Fruit fly (Drosophila melanogaster) whole organism, embryonic: ENCODE data around the gene CG6290.

Experiments used
- Atf6 ChIP-seq: fragments of 200-800 bp; sonication (Bioruptor generic); IDR thresholded peaks from 2 replicates; pipeline ENCODE4 v1.3.6; 2022; ENCODE audit warnings: missing biosample characterization, missing genetic modification characterization
- B-H2 ChIP-seq: fragments of 200-800 bp; sonication (Bioruptor generic); optimal IDR thresholded peaks from 2 replicates; lab custom pipeline; 2018; ENCODE audit warnings: missing biosample characterization, mild to moderate bottlenecking, missing genetic modification characterization
- CG1024 ChIP-seq: fragments of 200-800 bp; sonication (Bioruptor generic); IDR thresholded peaks from 2 replicates; pipeline ENCODE4 v1.3.6; 2022; ENCODE audit warnings: missing biosample characterization, missing genetic modification characterization
- CG11093 ChIP-seq: fragments of 200-800 bp; sonication (Bioruptor generic); IDR thresholded peaks from 3 replicates; pipeline ENCODE4 v1.3.6; 2022; ENCODE audit warnings: missing biosample characterization, missing genetic modification characterization
- CG14441 ChIP-seq: fragments of 200-800 bp; sonication (Bioruptor generic); IDR thresholded peaks from 2 replicates; pipeline ENCODE4 v1.3.6; 2022; ENCODE audit warnings: missing biosample characterization, missing genetic modification characterization
- CG15011 ChIP-seq: fragments of 200-800 bp; sonication (Bioruptor generic); optimal IDR thresholded peaks from 3 replicates; lab custom pipeline; 2018; ENCODE audit warnings: missing biosample characterization, mild to moderate bottlenecking, missing genetic modification characterization
- CG16863 ChIP-seq: fragments of 200-800 bp; sonication (Bioruptor generic); optimal IDR thresholded peaks from 3 replicates; lab custom pipeline; 2016; ENCODE audit warnings: missing biosample characterization, missing genetic modification characterization
- CG17328 ChIP-seq: fragments of 200-800 bp; sonication (Bioruptor generic); IDR thresholded peaks from 2 replicates; pipeline ENCODE4 v1.3.6; 2022; ENCODE audit warnings: missing biosample characterization, missing genetic modification characterization
- CG32767 ChIP-seq: fragments of 200-800 bp; sonication (Bioruptor generic); IDR thresholded peaks from 2 replicates; pipeline ENCODE4 v1.3.6; 2022; ENCODE audit warnings: missing biosample characterization, missing genetic modification characterization
- CG33213 ChIP-seq: fragments of 200-800 bp; sonication (Bioruptor generic); optimal IDR thresholded peaks from 3 replicates; lab custom pipeline; 2016; ENCODE audit warnings: missing biosample characterization, missing genetic modification characterization
- CG3847 ChIP-seq: fragments of 200-800 bp; sonication (Bioruptor generic); IDR thresholded peaks from 2 replicates; pipeline ENCODE4 v1.3.6; 2022; ENCODE audit warnings: missing biosample characterization, missing genetic modification characterization
- CG7786 ChIP-seq: fragments of 200-800 bp; sonication (Bioruptor generic); optimal IDR thresholded peaks from 2 replicates; lab custom pipeline; 2016; ENCODE audit warnings: missing biosample characterization, missing genetic modification characterization
- CG8944 ChIP-seq: fragments of 200-800 bp; sonication (Bioruptor generic); optimal IDR thresholded peaks from 3 replicates; lab custom pipeline; 2016; ENCODE audit warnings: missing biosample characterization, missing genetic modification characterization
- Camta ChIP-seq: fragments of 200-800 bp; sonication (Bioruptor generic); optimal IDR thresholded peaks from 2 replicates; lab custom pipeline; 2016; ENCODE audit warnings: missing biosample characterization, missing genetic modification characterization
- D19B ChIP-seq: fragments of 200-800 bp; sonication (Bioruptor generic); optimal IDR thresholded peaks from 2 replicates; lab custom pipeline; 2017; ENCODE audit warnings: missing biosample characterization, mild to moderate bottlenecking, missing genetic modification characterization
- Deaf1 ChIP-seq: fragments of 200-800 bp; optimal IDR thresholded peaks from 3 replicates; lab custom pipeline; 2019; ENCODE audit warnings: missing biosample characterization, mild to moderate bottlenecking, missing genetic modification characterization, moderate library complexity
- Dek ChIP-seq: fragments of 200-800 bp; sonication (Bioruptor generic); optimal IDR thresholded peaks from 3 replicates; lab custom pipeline; 2019; ENCODE audit warnings: missing biosample characterization, mild to moderate bottlenecking, missing genetic modification characterization, moderate library complexity
- Doc3 ChIP-seq: fragments of 200-800 bp; sonication (Bioruptor generic); IDR thresholded peaks from 3 replicates; pipeline ENCODE4 v1.3.6; 2022; ENCODE audit warnings: missing biosample characterization, missing genetic modification characterization; ENCODE audit not compliant: partially characterized antibody
- Drgx ChIP-seq: fragments of 200-800 bp; sonication (Bioruptor generic); IDR thresholded peaks from 2 replicates; pipeline ENCODE4 v1.3.6; 2022; ENCODE audit warnings: missing biosample characterization, missing genetic modification characterization
- H2.0 ChIP-seq: fragments of 200-800 bp; sonication (Bioruptor generic); IDR thresholded peaks from 2 replicates; pipeline ENCODE4 v1.3.6; 2022; ENCODE audit warnings: missing biosample characterization, missing genetic modification characterization
- HmgD ChIP-seq: fragments of 200-800 bp; sonication (Bioruptor generic); optimal IDR thresholded peaks from 3 replicates; lab custom pipeline; 2016; ENCODE audit warnings: missing biosample characterization, missing genetic modification characterization
- Hr78 ChIP-seq, 2 experiments: fragments of 200-800 bp in 1 of 2; fragments of >200 bp in 1 of 2; sonication (Bioruptor generic) in 1 of 2; optimal IDR thresholded peaks; 2 replicates each; lab custom pipeline; 2017 to 2019; ENCODE audit warnings: missing biosample characterization in 2 of 2, missing genetic modification characterization in 2 of 2, mild to moderate bottlenecking in 1 of 2, moderate library complexity in 1 of 2
- Lim3 ChIP-seq: fragments of 200-800 bp; sonication (Bioruptor generic); IDR thresholded peaks from 2 replicates; pipeline ENCODE4 v1.3.6; 2022; ENCODE audit warnings: missing biosample characterization, missing genetic modification characterization
- MBD-R2 ChIP-seq: fragments of 200-800 bp; sonication (Bioruptor generic); IDR thresholded peaks from 2 replicates; pipeline ENCODE4 v1.3.6; 2022; ENCODE audit warnings: missing biosample characterization, missing genetic modification characterization
- MESR4 ChIP-seq: fragments of 200-800 bp; sonication (Bioruptor generic); optimal IDR thresholded peaks from 2 replicates; lab custom pipeline; 2018; ENCODE audit warnings: missing biosample characterization, mild to moderate bottlenecking, missing genetic modification characterization, moderate library complexity
- NFAT ChIP-seq: fragments of 200-800 bp; sonication (Bioruptor generic); IDR thresholded peaks from 2 replicates; pipeline ENCODE4 v1.3.6; 2022; ENCODE audit warnings: missing biosample characterization, missing genetic modification characterization
- NK7.1 ChIP-seq: fragments of 200-800 bp; sonication (Bioruptor generic); optimal IDR thresholded peaks from 3 replicates; lab custom pipeline; 2016; ENCODE audit warnings: missing biosample characterization, missing genetic modification characterization
- Oli ChIP-seq: fragments of 200-800 bp; sonication (Bioruptor generic); optimal IDR thresholded peaks from 2 replicates; lab custom pipeline; 2018; ENCODE audit warnings: missing biosample characterization, mild to moderate bottlenecking, missing genetic modification characterization, moderate library complexity
- PHDP ChIP-seq: fragments of 200-800 bp; sonication (Bioruptor generic); optimal IDR thresholded peaks from 3 replicates; lab custom pipeline; 2018; ENCODE audit warnings: missing biosample characterization, mild to moderate bottlenecking, missing genetic modification characterization, moderate library complexity
- YL-1 ChIP-seq: fragments of 200-800 bp; sonication (Bioruptor generic); optimal IDR thresholded peaks from 3 replicates; lab custom pipeline; 2017; ENCODE audit warnings: missing biosample characterization, mild to moderate bottlenecking, missing genetic modification characterization
- aop ChIP-seq: fragments of 200-800 bp; sonication (Bioruptor generic); IDR thresholded peaks from 2 replicates; pipeline ENCODE4 v1.3.6; 2022; ENCODE audit warnings: missing biosample characterization, missing genetic modification characterization
- az2 ChIP-seq: fragments of 200-800 bp; sonication (Bioruptor generic); optimal IDR thresholded peaks from 3 replicates; lab custom pipeline; 2016; ENCODE audit warnings: missing biosample characterization, missing genetic modification characterization
- btn ChIP-seq: fragments of 200-800 bp; sonication (Bioruptor generic); optimal IDR thresholded peaks from 2 replicates; lab custom pipeline; 2016; ENCODE audit warnings: missing biosample characterization, missing genetic modification characterization
- cato ChIP-seq: fragments of 200-800 bp; sonication (Bioruptor generic); optimal IDR thresholded peaks from 2 replicates; lab custom pipeline; 2016; ENCODE audit warnings: missing biosample characterization, missing genetic modification characterization, borderline replicate concordance
- chinmo ChIP-seq: fragments of 200-800 bp; sonication (Bioruptor generic); IDR thresholded peaks from 4 replicates; pipeline ENCODE4 v1.3.6; 2022; ENCODE audit warnings: missing biosample characterization, missing genetic modification characterization; ENCODE audit not compliant: partially characterized antibody
- crol ChIP-seq: fragments of 200-800 bp; sonication (Bioruptor generic); IDR thresholded peaks from 2 replicates; pipeline ENCODE4 v1.3.6; 2022; ENCODE audit warnings: missing biosample characterization, missing genetic modification characterization
- dm ChIP-seq: fragments of 200-800 bp; sonication (Bioruptor generic); optimal IDR thresholded peaks from 3 replicates; lab custom pipeline; 2016; ENCODE audit warnings: missing biosample characterization, missing genetic modification characterization
- dpn ChIP-seq, 2 experiments: fragments of 200-800 bp; sonication (Bioruptor generic); optimal IDR thresholded peaks; 3 replicates each; lab custom pipeline; 2016; ENCODE audit warnings: missing biosample characterization in 2 of 2, missing genetic modification characterization in 2 of 2
- ewg ChIP-seq: fragments of 200-800 bp; sonication (Bioruptor generic); optimal IDR thresholded peaks from 3 replicates; lab custom pipeline; 2017; ENCODE audit warnings: mild to moderate bottlenecking, missing biosample characterization, missing genetic modification reagents, missing genetic modification characterization
- fru ChIP-seq: fragments of >200 bp; optimal IDR thresholded peaks from 2 replicates; lab custom pipeline; 2017
- ham ChIP-seq: fragments of 200-800 bp; sonication (Bioruptor generic); IDR thresholded peaks from 2 replicates; pipeline ENCODE4 v1.3.6; 2022; ENCODE audit warnings: missing biosample characterization, missing genetic modification characterization
- kni ChIP-seq: fragments of 200-800 bp; sonication (Bioruptor generic); optimal IDR thresholded peaks from 3 replicates; lab custom pipeline; 2017; ENCODE audit warnings: mild to moderate bottlenecking, missing biosample characterization, missing genetic modification reagents, missing genetic modification characterization
- mam ChIP-seq: fragments of 200-800 bp; sonication (Bioruptor generic); optimal IDR thresholded peaks from 3 replicates; lab custom pipeline; 2016; ENCODE audit warnings: missing biosample characterization, missing genetic modification characterization
- nom ChIP-seq: fragments of 200-800 bp; sonication (Bioruptor generic); optimal IDR thresholded peaks from 2 replicates; lab custom pipeline; 2017; ENCODE audit warnings: missing biosample characterization, missing genetic modification characterization, mild to moderate bottlenecking, moderate library complexity, missing genetic modification reagents
- pb ChIP-seq: fragments of 200-800 bp; sonication (Bioruptor generic); optimal IDR thresholded peaks from 3 replicates; lab custom pipeline; 2016; ENCODE audit warnings: missing biosample characterization, missing genetic modification characterization
- pfk ChIP-seq: fragments of 200-800 bp; sonication (Bioruptor generic); optimal IDR thresholded peaks from 2 replicates; lab custom pipeline; 2018; ENCODE audit warnings: missing biosample characterization, mild to moderate bottlenecking, missing genetic modification characterization, moderate library complexity
- pum ChIP-seq: fragments of 200-800 bp; sonication (Bioruptor generic); optimal IDR thresholded peaks from 2 replicates; lab custom pipeline; 2016; ENCODE audit warnings: missing biosample characterization, missing genetic modification characterization
- scrt ChIP-seq: fragments of 200-800 bp; sonication (Bioruptor generic); optimal IDR thresholded peaks from 2 replicates; lab custom pipeline; 2018; ENCODE audit warnings: missing biosample characterization, mild to moderate bottlenecking, missing genetic modification characterization, moderate library complexity
- sens ChIP-seq: fragments of 200-800 bp; sonication (Bioruptor generic); peaks from one replicate; lab custom pipeline; 2016; ENCODE audit warnings: missing biosample characterization, missing genetic modification characterization
- stwl ChIP-seq: fragments of 200-800 bp; sonication (Bioruptor generic); optimal IDR thresholded peaks from 3 replicates; lab custom pipeline; 2018; ENCODE audit warnings: missing biosample characterization, mild to moderate bottlenecking, missing genetic modification characterization, moderate library complexity
- unpg ChIP-seq: fragments of 200-800 bp; sonication (Bioruptor generic); optimal IDR thresholded peaks from 3 replicates; lab custom pipeline; 2018; ENCODE audit warnings: missing biosample characterization, mild to moderate bottlenecking, missing genetic modification characterization, moderate library complexity

CG6290 gene

dm6 chrX:18405567-18406059 is 31.7 kb upstream of the CG6290 start (continued):
- TF ChIP-seq MBD-R2 (GFP tag; lab: Robert Waterston, UW) (no peak), dpn (GFP tag; optimal IDR thresholded peaks at IDR 0.05; lab: Kevin White, UChicago) (peak; percentile 35 to 50), ham (GFP tag; lab: Robert Waterston, UW) (no peak), CG17328 (GFP tag; lab: Robert Waterston, UW) (peak; percentile 37; the same call in 1 of the 2 replicates), Oli (tag; lab: Kevin White, UChicago) (peak; percentile 85), Hr78 (GFP tag; optimal IDR thresholded peaks at IDR 0.05; lab: Kevin White, UChicago) (peak in 1 of 2 experiments; percentile 13), cato (GFP tag; lab: Kevin White, UChicago) (peak; percentile 33), btn (GFP tag; lab: Kevin White, UChicago) (no peak), stwl (no peak), D19B (GFP tag; lab: Kevin White, UChicago) (peak; percentile 25), CG33213 (no peak), pb (GFP tag; lab: Kevin White, UChicago) (no peak), YL-1 (GFP tag; lab: Kevin White, UChicago) (no peak), kni (GFP tag; lab: Kevin White, UChicago) (no peak), az2 (peak; percentile 73), PHDP (tag; lab: Kevin White, UChicago) (peak; percentile 85), Dek (tag; lab: Kevin White, UChicago) (peak; percentile 37), CG14441 (GFP tag; lab: Robert Waterston, UW) (peak; percentile 15; the same call in 1 of the 2 replicates), pum (peak; percentile 35), NFAT (peak; percentile 81), Lim3 (GFP tag; lab: Robert Waterston, UW) (no peak; the same call in 1 of the 2 replicates), scrt (GFP tag; lab: Kevin White, UChicago) (no peak), nom (GFP tag; lab: Kevin White, UChicago) (no peak), Drgx (GFP tag; lab: Robert Waterston, UW) (peak; percentile 48), fru (lab: Kevin White, UChicago) (no peak), Camta (GFP tag; lab: Kevin White, UChicago) (peak; percentile 47), NK7.1 (no peak), CG7786 (GFP tag; lab: Kevin White, UChicago) (peak; percentile 15), H2.0 (GFP tag; lab: Robert Waterston, UW) (peak; percentile 32), pfk (no peak), B-H2 (no peak), CG15011 (GFP tag; lab: Kevin White, UChicago) (peak; percentile 44), crol (GFP tag; lab: Robert Waterston, UW) (no peak), unpg (GFP tag; lab: Kevin White, UChicago) (peak; percentile 81), CG3847 (GFP tag; lab: Robert Waterston, UW) (peak; percentile 65), aop (GFP tag; lab: Robert Waterston, UW) (no peak), Doc3 (GFP tag; lab: Robert Waterston, UW) (no peak), CG8944 (GFP tag; lab: Kevin White, UChicago) (peak; percentile 28), CG1024 (GFP tag; lab: Robert Waterston, UW) (0 out of 2 replicates have a peak, but pooled peaks have one; percentile 11), chinmo (GFP tag; lab: Robert Waterston, UW) (no peak), mam (peak; percentile 54), Deaf1 (peak; percentile 14), CG11093 (peak; percentile 40; the same call in 1 of the 3 replicates), ewg (GFP tag; lab: Kevin White, UChicago) (peak; percentile 60), CG16863 (GFP tag; lab: Kevin White, UChicago) (peak; percentile 3), Atf6 (GFP tag; lab: Robert Waterston, UW) (peak; percentile 64), MESR4 (GFP tag; lab: Kevin White, UChicago) (no peak), HmgD (GFP tag; lab: Kevin White, UChicago) (no peak), sens (GFP tag; lab: Kevin White, UChicago) (peak; percentile 94), CG32767 (GFP tag; lab: Robert Waterston, UW) (peak; percentile 42; the same call in 1 of the 2 replicates), dm (GFP tag; lab: Kevin White, UChicago) (no peak)
